Fruit fly (Drosophila melanogaster) whole organism, prepupa: Measurements from ENCODE around the gene CG9386.
A peak's percentile ranks its signal among the peaks of the same experiment; 100 is the strongest.

Source experiments
- Blimp-1 ChIP-seq: fragments of 200-800 bp; sonication (Bioruptor generic); optimal IDR thresholded peaks from 3 replicates; lab custom pipeline; 2017; ENCODE audit warnings: missing biosample characterization, missing genetic modification characterization, mild to moderate bottlenecking, moderate library complexity, missing genetic modification reagents
- CG10631 ChIP-seq: fragments of 200-800 bp; sonication (Bioruptor generic); optimal IDR thresholded peaks from 2 replicates; lab custom pipeline; 2016; ENCODE audit warnings: missing biosample characterization, missing genetic modification characterization
- CG11762 ChIP-seq: fragments of 200-800 bp; sonication (Bioruptor generic); optimal IDR thresholded peaks from 3 replicates; lab custom pipeline; 2016; ENCODE audit warnings: missing biosample characterization, missing genetic modification characterization; ENCODE audit not compliant: insufficient read depth
- CG1621 ChIP-seq: fragments of 200-800 bp; sonication (Bioruptor generic); optimal IDR thresholded peaks from 3 replicates; lab custom pipeline; 2018; ENCODE audit warnings: missing biosample characterization, mild to moderate bottlenecking, missing genetic modification characterization
- CG31627 ChIP-seq: fragments of 200-800 bp; sonication (Bioruptor generic); optimal IDR thresholded peaks from 3 replicates; lab custom pipeline; 2016; ENCODE audit warnings: missing biosample characterization, missing genetic modification characterization
- CG32006 ChIP-seq: fragments of 200-800 bp; sonication (Bioruptor generic); optimal IDR thresholded peaks from 3 replicates; lab custom pipeline; 2017; ENCODE audit warnings: missing biosample characterization, mild to moderate bottlenecking, missing genetic modification characterization
- CG4318 ChIP-seq: fragments of 200-800 bp; sonication (Bioruptor generic); optimal IDR thresholded peaks from 3 replicates; lab custom pipeline; 2017; ENCODE audit warnings: missing biosample characterization, mild to moderate bottlenecking, missing genetic modification characterization
- CG6163 ChIP-seq: fragments of 200-800 bp; sonication (Bioruptor generic); IDR thresholded peaks from 3 replicates; pipeline ENCODE4 v1.3.6; 2022; ENCODE audit warnings: missing biosample characterization, missing genetic modification characterization
- CG6276 ChIP-seq: fragments of 200-800 bp; sonication (Bioruptor generic); optimal IDR thresholded peaks from 2 replicates; lab custom pipeline; 2017; ENCODE audit warnings: missing biosample characterization, mild to moderate bottlenecking, missing genetic modification characterization
- CG6792 ChIP-seq: fragments of 200-800 bp; sonication (Bioruptor generic); optimal IDR thresholded peaks from 3 replicates; lab custom pipeline; 2016; ENCODE audit warnings: missing biosample characterization, missing genetic modification characterization
- CG6808 ChIP-seq: fragments of 200-800 bp; sonication (Bioruptor generic); optimal IDR thresholded peaks from 3 replicates; lab custom pipeline; 2017; ENCODE audit warnings: missing biosample characterization, missing genetic modification characterization, mild to moderate bottlenecking, moderate library complexity, missing genetic modification reagents
- CG7368 ChIP-seq: fragments of 200-800 bp; sonication (Bioruptor generic); optimal IDR thresholded peaks from 3 replicates; lab custom pipeline; 2016; ENCODE audit warnings: missing biosample characterization, missing genetic modification characterization
- CG8119 ChIP-seq: fragments of 200-800 bp; sonication (Bioruptor generic); IDR thresholded peaks from 3 replicates; pipeline ENCODE4 v1.3.6; 2022; ENCODE audit warnings: missing biosample characterization, missing genetic modification characterization
- CG8632 ChIP-seq: fragments of 200-800 bp; sonication (Bioruptor generic); optimal IDR thresholded peaks from 3 replicates; lab custom pipeline; 2016; ENCODE audit warnings: missing biosample characterization, missing genetic modification characterization
- CG9139 ChIP-seq: fragments of 200-800 bp; sonication (Bioruptor generic); optimal IDR thresholded peaks from 3 replicates; lab custom pipeline; 2017; ENCODE audit warnings: missing biosample characterization, mild to moderate bottlenecking, missing genetic modification characterization
- Eip75B ChIP-seq: fragments of 200-800 bp; sonication (Bioruptor generic); optimal IDR thresholded peaks from 3 replicates; lab custom pipeline; 2016; ENCODE audit warnings: missing biosample characterization, missing genetic modification characterization
- Eip78C ChIP-seq: fragments of 200-800 bp; sonication (Bioruptor generic); peaks from one replicate; lab custom pipeline; 2016; ENCODE audit warnings: missing biosample characterization, missing genetic modification characterization
- Eip93F ChIP-seq: fragments of 200-800 bp; sonication (Bioruptor generic); optimal IDR thresholded peaks from 2 replicates; lab custom pipeline; 2016; ENCODE audit warnings: missing biosample characterization, mild to moderate bottlenecking, missing genetic modification characterization
- Ets21C ChIP-seq: fragments of 200-800 bp; sonication (Bioruptor generic); optimal IDR thresholded peaks from 3 replicates; lab custom pipeline; 2016; ENCODE audit warnings: missing biosample characterization, missing genetic modification characterization
- Ets96B ChIP-seq: fragments of 200-800 bp; optimal IDR thresholded peaks from 2 replicates; lab custom pipeline; 2019; ENCODE audit warnings: missing biosample characterization, mild to moderate bottlenecking, missing genetic modification characterization, moderate library complexity
- Hr38 ChIP-seq: sonication (Bioruptor generic); optimal IDR thresholded peaks from 2 replicates; lab custom pipeline; 2016; ENCODE audit warnings: missing biosample characterization, missing genetic modification characterization
- Hr39 ChIP-seq: fragments of 200-800 bp; sonication (Bioruptor generic); optimal IDR thresholded peaks from 2 replicates; lab custom pipeline; 2016; ENCODE audit warnings: missing biosample characterization, missing genetic modification characterization
- Hr4 ChIP-seq: fragments of 200-800 bp; sonication (Bioruptor generic); optimal IDR thresholded peaks from 3 replicates; lab custom pipeline; 2016; ENCODE audit warnings: missing biosample characterization, missing genetic modification characterization
- Met ChIP-seq: fragments of 200-800 bp; sonication (Bioruptor generic); optimal IDR thresholded peaks from 3 replicates; lab custom pipeline; 2016; ENCODE audit warnings: missing biosample characterization, missing genetic modification characterization
- Smox ChIP-seq: fragments of 200-800 bp; sonication (Bioruptor generic); optimal IDR thresholded peaks from 3 replicates; lab custom pipeline; 2016; ENCODE audit warnings: missing biosample characterization, missing genetic modification characterization
- Sox102F ChIP-seq: fragments of 200-800 bp; sonication (Bioruptor generic); optimal IDR thresholded peaks from 2 replicates; lab custom pipeline; 2016; ENCODE audit warnings: missing biosample characterization, mild to moderate bottlenecking, missing genetic modification characterization
- Sox14 ChIP-seq: fragments of 200-800 bp; sonication (Bioruptor generic); optimal IDR thresholded peaks from 3 replicates; lab custom pipeline; 2016; ENCODE audit warnings: missing biosample characterization, missing genetic modification characterization
- Sox15 ChIP-seq: fragments of 200-800 bp; sonication (Bioruptor generic); optimal IDR thresholded peaks from 3 replicates; lab custom pipeline; 2016; ENCODE audit warnings: missing biosample characterization, missing genetic modification characterization
- achi ChIP-seq: fragments of 200-800 bp; sonication (Bioruptor generic); optimal IDR thresholded peaks from 3 replicates; lab custom pipeline; 2016; ENCODE audit warnings: missing biosample characterization, missing genetic modification characterization
- cyc ChIP-seq: fragments of 200-800 bp; sonication (Bioruptor generic); optimal IDR thresholded peaks from 3 replicates; lab custom pipeline; 2016; ENCODE audit warnings: missing biosample characterization, missing genetic modification characterization
- dac ChIP-seq: fragments of 200-800 bp; sonication (Bioruptor generic); optimal IDR thresholded peaks from 2 replicates; lab custom pipeline; 2017; ENCODE audit warnings: missing biosample characterization, mild to moderate bottlenecking, missing genetic modification characterization
- dsx ChIP-seq: fragments of 200-800 bp; optimal IDR thresholded peaks from 3 replicates; lab custom pipeline; 2019; ENCODE audit warnings: missing biosample characterization, mild to moderate bottlenecking, missing genetic modification characterization, moderate library complexity; ENCODE audit not compliant: poor library complexity, severe bottlenecking
- eg ChIP-seq: fragments of 200-800 bp; sonication (Bioruptor generic); IDR thresholded peaks from 3 replicates; pipeline ENCODE4 v1.3.6; 2022; ENCODE audit warnings: missing biosample characterization, missing genetic modification characterization
- esn ChIP-seq: fragments of 200-800 bp; sonication (Bioruptor generic); optimal IDR thresholded peaks from 2 replicates; lab custom pipeline; 2016; ENCODE audit warnings: missing biosample characterization, mild to moderate bottlenecking, missing genetic modification characterization, moderate library complexity
- fd59A ChIP-seq: fragments of 200-800 bp; sonication (Bioruptor generic); optimal IDR thresholded peaks from 2 replicates; lab custom pipeline; 2017; ENCODE audit warnings: missing biosample characterization, mild to moderate bottlenecking, missing genetic modification characterization, missing genetic modification reagents
- fkh ChIP-seq: fragments of 200-800 bp; sonication (Bioruptor generic); optimal IDR thresholded peaks from 3 replicates; lab custom pipeline; 2017; ENCODE audit warnings: missing biosample characterization, mild to moderate bottlenecking, missing genetic modification characterization, moderate library complexity
- lz ChIP-seq: fragments of 200-800 bp; sonication (Bioruptor generic); optimal IDR thresholded peaks from 3 replicates; lab custom pipeline; 2016; ENCODE audit warnings: missing biosample characterization, missing genetic modification characterization
- net ChIP-seq: fragments of 200-800 bp; sonication (Bioruptor generic); optimal IDR thresholded peaks from 3 replicates; lab custom pipeline; 2016; ENCODE audit warnings: missing biosample characterization, missing genetic modification characterization
- salr ChIP-seq, 2 experiments: fragments of 200-800 bp; sonication (Bioruptor generic); optimal IDR thresholded peaks; 3 replicates each; lab custom pipeline; 2016 to 2018; ENCODE audit warnings: missing biosample characterization in 2 of 2, missing genetic modification characterization in 2 of 2, mild to moderate bottlenecking in 1 of 2
- spab ChIP-seq: fragments of 200-800 bp; sonication (Bioruptor generic); optimal IDR thresholded peaks from 2 replicates; lab custom pipeline; 2017; ENCODE audit warnings: missing biosample characterization, mild to moderate bottlenecking, missing genetic modification characterization, missing genetic modification reagents
- ss ChIP-seq, 2 experiments: fragments of 200-800 bp; sonication (Bioruptor generic); optimal IDR thresholded peaks; 2 replicates in 1 of 2; 3 replicates in 1 of 2; lab custom pipeline; 2017 to 2018; ENCODE audit warnings: mild to moderate bottlenecking in 2 of 2, missing biosample characterization in 2 of 2, missing genetic modification characterization in 2 of 2, moderate library complexity in 1 of 2
- svp ChIP-seq: fragments of 200-800 bp; sonication (Bioruptor generic); peaks from one replicate; lab custom pipeline; 2016; ENCODE audit warnings: missing biosample characterization, missing genetic modification characterization
- topi ChIP-seq: fragments of 200-800 bp; sonication (Bioruptor generic); optimal IDR thresholded peaks from 3 replicates; lab custom pipeline; 2016; ENCODE audit warnings: missing biosample characterization, missing genetic modification characterization
- vri ChIP-seq: fragments of 200-800 bp; sonication (Bioruptor generic); optimal IDR thresholded peaks from 3 replicates; lab custom pipeline; 2016; ENCODE audit warnings: missing biosample characterization, mild to moderate bottlenecking, missing genetic modification characterization

Gene CG9386

DNA sequence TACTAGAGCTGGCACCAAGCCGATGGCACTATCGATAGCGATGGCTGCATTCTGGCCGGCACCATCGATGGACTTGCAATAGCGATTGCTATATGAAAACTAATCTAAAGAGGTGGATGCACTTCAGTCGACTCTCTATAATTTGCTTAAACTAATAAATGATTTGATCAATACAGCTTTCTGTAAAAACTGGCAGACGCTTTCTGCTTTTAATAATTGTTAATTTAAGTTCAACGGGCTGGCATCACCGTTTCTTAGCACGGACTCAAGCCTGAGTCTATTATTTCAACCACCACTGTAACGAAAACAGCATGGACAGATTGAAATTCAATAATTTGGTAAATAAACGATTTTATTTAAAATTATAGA is 42.2 kb downstream of the CG9386 start, which contains the start of the genes Ras85D and Rlb1 (continued):
- TF ChIP-seq dac (no peak), Ets96B (tag; lab: Kevin White, UChicago) (peak; percentile 14), Sox14 (GFP tag; lab: Kevin White, UChicago) (peak; percentile 68), Met (GFP tag; lab: Kevin White, UChicago) (no peak), Hr38 (GFP tag; lab: Kevin White, UChicago) (peak; percentile 29), eg (GFP tag; lab: Robert Waterston, UW) (no peak), CG11762 (GFP tag; lab: Kevin White, UChicago) (no peak), CG6276 (no peak), CG1621 (tag; lab: Kevin White, UChicago) (no peak), CG4318 (GFP tag; lab: Kevin White, UChicago) (no peak), CG6792 (peak; percentile 35), vri (GFP tag; lab: Kevin White, UChicago) (no peak), svp (GFP tag; lab: Kevin White, UChicago) (no peak), achi (GFP tag; lab: Kevin White, UChicago) (peak; percentile 53), Hr4 (no peak), net (no peak), CG32006 (GFP tag; lab: Kevin White, UChicago) (no peak), Hr39 (peak; percentile 79), cyc (GFP tag; lab: Kevin White, UChicago) (peak; percentile 72), CG8632 (GFP tag; lab: Kevin White, UChicago) (no peak), CG6808 (no peak), esn (GFP tag; lab: Kevin White, UChicago) (peak; percentile 73), fd59A (GFP tag; lab: Kevin White, UChicago) (no peak), CG6163 (GFP tag; lab: Robert Waterston, UW) (no peak), Blimp-1 (GFP tag; lab: Kevin White, UChicago) (no peak), CG8119 (GFP tag; lab: Robert Waterston, UW) (no peak), Smox (no peak), Eip78C (GFP tag; lab: Kevin White, UChicago) (peak; percentile 66), salr (GFP tag; optimal IDR thresholded peaks at IDR 0.05; lab: Kevin White, UChicago) (no peak), Eip75B (GFP tag; lab: Kevin White, UChicago) (no peak), CG7368 (GFP tag; lab: Kevin White, UChicago) (no peak), CG9139 (GFP tag; lab: Kevin White, UChicago) (no peak), topi (GFP tag; lab: Kevin White, UChicago) (peak; percentile 49), spab (GFP tag; lab: Kevin White, UChicago) (no peak), Sox102F (no peak), Ets21C (GFP tag; lab: Kevin White, UChicago) (no peak), Sox15 (GFP tag; lab: Kevin White, UChicago) (peak; percentile 58), fkh (GFP tag; lab: Kevin White, UChicago) (peak; percentile 29), CG10631 (GFP tag; lab: Kevin White, UChicago) (no peak), CG31627 (GFP tag; lab: Kevin White, UChicago) (peak; percentile 84), Eip93F (no peak)

DNA sequence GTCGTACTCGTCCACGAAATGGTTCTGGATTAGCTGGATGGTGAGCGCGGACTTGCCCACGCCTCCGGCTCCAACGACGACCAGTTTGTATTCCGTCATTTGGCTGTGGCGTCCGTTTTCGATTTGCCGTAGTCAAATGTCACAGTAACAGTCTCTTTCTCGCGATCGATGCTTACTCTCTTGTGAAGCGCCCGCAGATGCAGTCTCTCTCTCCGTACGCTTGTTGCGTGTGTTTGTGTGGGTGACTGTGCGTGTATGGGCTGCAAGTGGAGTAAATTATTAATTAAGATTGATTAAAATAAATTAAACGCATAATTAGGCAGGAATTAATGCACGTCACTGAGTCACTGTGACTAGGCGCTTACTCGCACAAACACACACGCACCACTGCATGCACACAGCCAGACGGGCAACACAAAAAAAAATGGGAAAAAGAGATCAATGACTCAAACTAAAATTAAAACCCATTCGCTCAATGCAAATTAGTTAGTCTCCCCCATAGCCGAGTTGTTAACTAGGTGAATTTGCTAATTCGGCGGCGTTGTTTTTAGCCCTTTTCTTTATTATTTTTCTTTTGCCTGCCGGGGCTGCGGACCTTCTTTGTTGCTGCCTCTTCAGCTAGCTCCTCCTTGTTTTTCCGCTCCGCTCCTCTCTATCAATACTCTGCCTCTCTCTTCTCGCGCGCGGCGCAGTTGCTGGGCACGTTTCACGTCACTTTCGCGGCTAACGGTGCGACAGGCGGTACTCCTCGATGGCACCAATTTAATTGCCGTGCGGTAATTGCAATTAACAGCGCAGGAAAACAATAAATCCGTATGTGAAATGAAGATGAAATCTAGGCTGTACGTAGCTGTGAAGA is 42.8 kb downstream of the CG9386 start:
- TF ChIP-seq ss (GFP tag; optimal IDR thresholded peaks at IDR 0.05; lab: Kevin White, UChicago), result peak in 1 of 2 experiments; percentile 1
- TF ChIP-seq Eip78C (GFP tag; lab: Kevin White, UChicago), result peak; percentile 74
- TF ChIP-seq dsx, result peak; percentile 45
- no peak for TF ChIP-seq Hr38 (GFP tag; lab: Kevin White, UChicago)
- TF ChIP-seq lz (GFP tag; lab: Kevin White, UChicago), result no peak
- TF ChIP-seq CG10631 (GFP tag; lab: Kevin White, UChicago), result no peak
- TF ChIP-seq CG1621 (tag; lab: Kevin White, UChicago), result peak; percentile 44
- TF ChIP-seq CG6792, result no peak
